Fruit fly (Drosophila melanogaster) whole organism, prepupa: ENCODE data around the gene SamDC.

ENCODE experiments used
- Blimp-1 ChIP-seq: fragments of 200-800 bp; sonication (Bioruptor generic); optimal IDR thresholded peaks from 3 replicates; lab custom pipeline; 2017; ENCODE audit warnings: missing biosample characterization, missing genetic modification characterization, mild to moderate bottlenecking, moderate library complexity, missing genetic modification reagents
- CG10631 ChIP-seq: fragments of 200-800 bp; sonication (Bioruptor generic); optimal IDR thresholded peaks from 2 replicates; lab custom pipeline; 2016; ENCODE audit warnings: missing biosample characterization, missing genetic modification characterization
- CG10669 ChIP-seq: fragments of 200-800 bp; sonication (Bioruptor generic); optimal IDR thresholded peaks from 3 replicates; lab custom pipeline; 2018; ENCODE audit warnings: missing biosample characterization, mild to moderate bottlenecking, missing genetic modification characterization, moderate library complexity
- CG11294 ChIP-seq: fragments of 200-800 bp; sonication (Bioruptor generic); IDR thresholded peaks from 2 replicates; pipeline ENCODE4 v1.3.6; 2022; ENCODE audit warnings: missing biosample characterization, missing genetic modification characterization
- CG11762 ChIP-seq: fragments of 200-800 bp; sonication (Bioruptor generic); optimal IDR thresholded peaks from 3 replicates; lab custom pipeline; 2016; ENCODE audit warnings: missing biosample characterization, missing genetic modification characterization; ENCODE audit not compliant: insufficient read depth
- CG11902 ChIP-seq: fragments of 200-800 bp; sonication (Bioruptor generic); optimal IDR thresholded peaks from 3 replicates; lab custom pipeline; 2016; ENCODE audit warnings: missing biosample characterization, missing genetic modification characterization
- CG15336 ChIP-seq: fragments of 200-800 bp; sonication (Bioruptor generic); IDR thresholded peaks from 2 replicates; pipeline ENCODE4 v1.3.6; 2022; ENCODE audit warnings: missing biosample characterization, missing genetic modification characterization
- CG16779 ChIP-seq: fragments of 200-800 bp; sonication (Bioruptor generic); optimal IDR thresholded peaks from 3 replicates; lab custom pipeline; 2017; ENCODE audit warnings: missing biosample characterization, mild to moderate bottlenecking, missing genetic modification characterization
- CG3032 ChIP-seq: fragments of 200-800 bp; optimal IDR thresholded peaks from 2 replicates; lab custom pipeline; 2019; ENCODE audit warnings: missing biosample characterization, mild to moderate bottlenecking, missing genetic modification characterization, moderate library complexity
- CG31627 ChIP-seq: fragments of 200-800 bp; sonication (Bioruptor generic); optimal IDR thresholded peaks from 3 replicates; lab custom pipeline; 2016; ENCODE audit warnings: missing biosample characterization, missing genetic modification characterization
- CG32006 ChIP-seq: fragments of 200-800 bp; sonication (Bioruptor generic); optimal IDR thresholded peaks from 3 replicates; lab custom pipeline; 2017; ENCODE audit warnings: missing biosample characterization, mild to moderate bottlenecking, missing genetic modification characterization
- CG34406 ChIP-seq: fragments of 200-800 bp; sonication (Bioruptor generic); optimal IDR thresholded peaks from 3 replicates; lab custom pipeline; 2016; ENCODE audit warnings: missing biosample characterization, missing genetic modification characterization
- CG3919 ChIP-seq: fragments of 200-800 bp; sonication (Bioruptor generic); optimal IDR thresholded peaks from 3 replicates; lab custom pipeline; 2016; ENCODE audit warnings: missing biosample characterization, missing genetic modification characterization
- CG6163 ChIP-seq: fragments of 200-800 bp; sonication (Bioruptor generic); IDR thresholded peaks from 3 replicates; pipeline ENCODE4 v1.3.6; 2022; ENCODE audit warnings: missing biosample characterization, missing genetic modification characterization
- CG6276 ChIP-seq: fragments of 200-800 bp; sonication (Bioruptor generic); optimal IDR thresholded peaks from 2 replicates; lab custom pipeline; 2017; ENCODE audit warnings: missing biosample characterization, mild to moderate bottlenecking, missing genetic modification characterization
- CG6792 ChIP-seq: fragments of 200-800 bp; sonication (Bioruptor generic); optimal IDR thresholded peaks from 3 replicates; lab custom pipeline; 2016; ENCODE audit warnings: missing biosample characterization, missing genetic modification characterization
- CG6808 ChIP-seq: fragments of 200-800 bp; sonication (Bioruptor generic); optimal IDR thresholded peaks from 3 replicates; lab custom pipeline; 2017; ENCODE audit warnings: missing biosample characterization, missing genetic modification characterization, mild to moderate bottlenecking, moderate library complexity, missing genetic modification reagents
- CG7368 ChIP-seq: fragments of 200-800 bp; sonication (Bioruptor generic); optimal IDR thresholded peaks from 3 replicates; lab custom pipeline; 2016; ENCODE audit warnings: missing biosample characterization, missing genetic modification characterization
- CG8319 ChIP-seq: fragments of 200-800 bp; sonication (Bioruptor generic); optimal IDR thresholded peaks from 3 replicates; lab custom pipeline; 2016; ENCODE audit warnings: missing biosample characterization, missing genetic modification characterization
- CG8632 ChIP-seq: fragments of 200-800 bp; sonication (Bioruptor generic); optimal IDR thresholded peaks from 3 replicates; lab custom pipeline; 2016; ENCODE audit warnings: missing biosample characterization, missing genetic modification characterization
- Eip75B ChIP-seq: fragments of 200-800 bp; sonication (Bioruptor generic); optimal IDR thresholded peaks from 3 replicates; lab custom pipeline; 2016; ENCODE audit warnings: missing biosample characterization, missing genetic modification characterization
- Eip78C ChIP-seq: fragments of 200-800 bp; sonication (Bioruptor generic); peaks from one replicate; lab custom pipeline; 2016; ENCODE audit warnings: missing biosample characterization, missing genetic modification characterization
- Eip93F ChIP-seq: fragments of 200-800 bp; sonication (Bioruptor generic); optimal IDR thresholded peaks from 2 replicates; lab custom pipeline; 2016; ENCODE audit warnings: missing biosample characterization, mild to moderate bottlenecking, missing genetic modification characterization
- Ets96B ChIP-seq: fragments of 200-800 bp; optimal IDR thresholded peaks from 2 replicates; lab custom pipeline; 2019; ENCODE audit warnings: missing biosample characterization, mild to moderate bottlenecking, missing genetic modification characterization, moderate library complexity
- Gug ChIP-seq: fragments of 200-800 bp; sonication (Bioruptor generic); IDR thresholded peaks from 2 replicates; pipeline ENCODE4 v1.3.6; 2022; ENCODE audit warnings: missing biosample characterization, missing genetic modification characterization
- Hr4 ChIP-seq: fragments of 200-800 bp; sonication (Bioruptor generic); optimal IDR thresholded peaks from 3 replicates; lab custom pipeline; 2016; ENCODE audit warnings: missing biosample characterization, missing genetic modification characterization
- Lpt ChIP-seq: fragments of 200-800 bp; sonication (Bioruptor generic); optimal IDR thresholded peaks from 3 replicates; lab custom pipeline; 2016; ENCODE audit warnings: missing biosample characterization, missing genetic modification characterization
- Met ChIP-seq: fragments of 200-800 bp; sonication (Bioruptor generic); optimal IDR thresholded peaks from 3 replicates; lab custom pipeline; 2016; ENCODE audit warnings: missing biosample characterization, missing genetic modification characterization
- OdsH ChIP-seq: fragments of 200-800 bp; sonication (Bioruptor generic); optimal IDR thresholded peaks from 3 replicates; lab custom pipeline; 2016; ENCODE audit warnings: missing biosample characterization, missing genetic modification characterization
- Smox ChIP-seq: fragments of 200-800 bp; sonication (Bioruptor generic); optimal IDR thresholded peaks from 3 replicates; lab custom pipeline; 2016; ENCODE audit warnings: missing biosample characterization, missing genetic modification characterization
- Sox102F ChIP-seq: fragments of 200-800 bp; sonication (Bioruptor generic); optimal IDR thresholded peaks from 2 replicates; lab custom pipeline; 2016; ENCODE audit warnings: missing biosample characterization, mild to moderate bottlenecking, missing genetic modification characterization
- Sox14 ChIP-seq: fragments of 200-800 bp; sonication (Bioruptor generic); optimal IDR thresholded peaks from 3 replicates; lab custom pipeline; 2016; ENCODE audit warnings: missing biosample characterization, missing genetic modification characterization
- Sox15 ChIP-seq: fragments of 200-800 bp; sonication (Bioruptor generic); optimal IDR thresholded peaks from 3 replicates; lab custom pipeline; 2016; ENCODE audit warnings: missing biosample characterization, missing genetic modification characterization
- achi ChIP-seq: fragments of 200-800 bp; sonication (Bioruptor generic); optimal IDR thresholded peaks from 3 replicates; lab custom pipeline; 2016; ENCODE audit warnings: missing biosample characterization, missing genetic modification characterization
- cyc ChIP-seq: fragments of 200-800 bp; sonication (Bioruptor generic); optimal IDR thresholded peaks from 3 replicates; lab custom pipeline; 2016; ENCODE audit warnings: missing biosample characterization, missing genetic modification characterization
- dac ChIP-seq: fragments of 200-800 bp; sonication (Bioruptor generic); optimal IDR thresholded peaks from 2 replicates; lab custom pipeline; 2017; ENCODE audit warnings: missing biosample characterization, mild to moderate bottlenecking, missing genetic modification characterization
- dsx ChIP-seq: fragments of 200-800 bp; optimal IDR thresholded peaks from 3 replicates; lab custom pipeline; 2019; ENCODE audit warnings: missing biosample characterization, mild to moderate bottlenecking, missing genetic modification characterization, moderate library complexity; ENCODE audit not compliant: poor library complexity, severe bottlenecking
- esn ChIP-seq: fragments of 200-800 bp; sonication (Bioruptor generic); optimal IDR thresholded peaks from 2 replicates; lab custom pipeline; 2016; ENCODE audit warnings: missing biosample characterization, mild to moderate bottlenecking, missing genetic modification characterization, moderate library complexity
- fd59A ChIP-seq: fragments of 200-800 bp; sonication (Bioruptor generic); optimal IDR thresholded peaks from 2 replicates; lab custom pipeline; 2017; ENCODE audit warnings: missing biosample characterization, mild to moderate bottlenecking, missing genetic modification characterization, missing genetic modification reagents
- lz ChIP-seq: fragments of 200-800 bp; sonication (Bioruptor generic); optimal IDR thresholded peaks from 3 replicates; lab custom pipeline; 2016; ENCODE audit warnings: missing biosample characterization, missing genetic modification characterization
- net ChIP-seq: fragments of 200-800 bp; sonication (Bioruptor generic); optimal IDR thresholded peaks from 3 replicates; lab custom pipeline; 2016; ENCODE audit warnings: missing biosample characterization, missing genetic modification characterization
- pdm3 ChIP-seq: fragments of 200-800 bp; sonication (Bioruptor generic); optimal IDR thresholded peaks from 3 replicates; lab custom pipeline; 2016; ENCODE audit warnings: missing biosample characterization, missing genetic modification characterization
- salr ChIP-seq, 2 experiments: fragments of 200-800 bp; sonication (Bioruptor generic); optimal IDR thresholded peaks; 3 replicates each; lab custom pipeline; 2016 to 2018; ENCODE audit warnings: missing biosample characterization in 2 of 2, missing genetic modification characterization in 2 of 2, mild to moderate bottlenecking in 1 of 2
- spab ChIP-seq: fragments of 200-800 bp; sonication (Bioruptor generic); optimal IDR thresholded peaks from 2 replicates; lab custom pipeline; 2017; ENCODE audit warnings: missing biosample characterization, mild to moderate bottlenecking, missing genetic modification characterization, missing genetic modification reagents
- ss ChIP-seq, 2 experiments: fragments of 200-800 bp; sonication (Bioruptor generic); optimal IDR thresholded peaks; 2 replicates in 1 of 2; 3 replicates in 1 of 2; lab custom pipeline; 2017 to 2018; ENCODE audit warnings: mild to moderate bottlenecking in 2 of 2, missing biosample characterization in 2 of 2, missing genetic modification characterization in 2 of 2, moderate library complexity in 1 of 2
- svp ChIP-seq: fragments of 200-800 bp; sonication (Bioruptor generic); peaks from one replicate; lab custom pipeline; 2016; ENCODE audit warnings: missing biosample characterization, missing genetic modification characterization
- topi ChIP-seq: fragments of 200-800 bp; sonication (Bioruptor generic); optimal IDR thresholded peaks from 3 replicates; lab custom pipeline; 2016; ENCODE audit warnings: missing biosample characterization, missing genetic modification characterization
- vri ChIP-seq: fragments of 200-800 bp; sonication (Bioruptor generic); optimal IDR thresholded peaks from 3 replicates; lab custom pipeline; 2016; ENCODE audit warnings: missing biosample characterization, mild to moderate bottlenecking, missing genetic modification characterization

The SamDC gene

DNA sequence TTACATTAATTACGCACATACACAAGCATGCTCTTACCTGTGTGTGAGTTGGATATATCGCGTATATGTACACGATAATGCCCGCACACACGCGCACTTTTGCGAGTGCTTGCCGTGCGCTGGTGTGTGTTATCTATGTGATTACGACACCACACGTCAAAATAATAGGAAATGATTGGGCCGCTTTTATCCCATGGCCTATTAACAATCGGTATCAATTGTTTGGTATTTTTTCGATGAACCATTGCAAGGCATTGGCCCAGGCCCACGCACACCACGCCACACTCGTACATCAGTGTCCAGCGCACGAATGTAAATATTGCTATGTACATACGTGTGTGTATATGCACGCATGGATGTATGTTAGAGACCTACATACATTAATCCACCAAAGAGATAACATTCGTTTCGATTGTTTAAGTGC lies 4.4 kb upstream of the SamDC start (continued):
- TF ChIP-seq svp (GFP tag; lab: Kevin White, UChicago), result peak; percentile 73
- peak; percentile 14 for TF ChIP-seq pdm3
- peak; percentile 2 for TF ChIP-seq Lpt (GFP tag; lab: Kevin White, UChicago)
- no peak for TF ChIP-seq Gug (GFP tag; lab: Robert Waterston, UW)
- TF ChIP-seq CG34406, result no peak
- TF ChIP-seq CG8319 (GFP tag; lab: Kevin White, UChicago), result no peak
- TF ChIP-seq OdsH, result no peak
- TF ChIP-seq CG3919 (GFP tag; lab: Kevin White, UChicago), result no peak
- peak; percentile 32 for TF ChIP-seq achi (GFP tag; lab: Kevin White, UChicago)
- TF ChIP-seq Hr4 (GFP tag; lab: Kevin White, UChicago), result peak; percentile 24
- no peak for TF ChIP-seq CG11294 (GFP tag; lab: Robert Waterston, UW)
- no peak for TF ChIP-seq CG3032 (tag; lab: Kevin White, UChicago)
- TF ChIP-seq CG6163 (GFP tag; lab: Robert Waterston, UW), result no peak
- TF ChIP-seq dac (GFP tag; lab: Kevin White, UChicago), result no peak
- TF ChIP-seq CG31627 (GFP tag; lab: Kevin White, UChicago), result no peak
- TF ChIP-seq CG11902 (GFP tag; lab: Kevin White, UChicago), result no peak
- TF ChIP-seq topi, result peak; percentile 17
- TF ChIP-seq CG7368 (GFP tag; lab: Kevin White, UChicago), result no peak
- TF ChIP-seq Sox14, result peak; percentile 66
- peak; percentile 85 for TF ChIP-seq Eip78C
- TF ChIP-seq CG15336 (GFP tag; lab: Robert Waterston, UW), result peak; percentile 66
- TF ChIP-seq ss (GFP tag; optimal IDR thresholded peaks at IDR 0.05; lab: Kevin White, UChicago), result peak in 1 of 2 experiments; percentile 81
- no peak for TF ChIP-seq Sox102F (GFP tag; lab: Kevin White, UChicago)
- TF ChIP-seq esn (GFP tag; lab: Kevin White, UChicago), result peak; percentile 67
- TF ChIP-seq fd59A (GFP tag; lab: Kevin White, UChicago), result no peak
- TF ChIP-seq CG11762, result no peak
- TF ChIP-seq salr (GFP tag; optimal IDR thresholded peaks at IDR 0.05; lab: Kevin White, UChicago), result no peak
- no peak for TF ChIP-seq CG32006
- TF ChIP-seq spab (GFP tag; lab: Kevin White, UChicago), result no peak
- TF ChIP-seq Blimp-1 (GFP tag; lab: Kevin White, UChicago), result no peak
- TF ChIP-seq net (GFP tag; lab: Kevin White, UChicago), result no peak
- TF ChIP-seq CG6276 (GFP tag; lab: Kevin White, UChicago), result no peak
- TF ChIP-seq CG10669, result peak; percentile 33
- TF ChIP-seq cyc (GFP tag; lab: Kevin White, UChicago), result no peak

DNA sequence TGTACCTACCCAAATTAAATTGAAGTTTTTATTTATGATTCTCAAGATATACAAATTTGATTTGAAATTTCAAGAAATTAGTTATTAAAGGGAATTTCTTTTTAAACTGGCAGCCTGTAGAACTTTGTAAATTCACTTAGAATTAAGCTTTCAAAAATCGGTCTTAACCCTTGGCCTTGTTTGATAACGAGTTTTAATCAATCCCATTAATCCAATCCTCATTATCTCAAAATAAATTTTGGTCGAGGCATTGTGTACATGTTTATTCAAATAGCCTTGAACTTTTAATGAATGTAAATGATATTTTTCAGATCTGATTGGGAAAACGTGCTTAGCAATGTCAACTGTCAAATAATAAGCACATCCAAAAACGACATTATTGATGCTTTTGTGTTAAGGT lies 584 bp downstream of the SamDC start:
- peak; percentile 24 for TF ChIP-seq Eip78C
- TF ChIP-seq CG7368 (GFP tag; lab: Kevin White, UChicago), result no peak
- TF ChIP-seq Sox102F (GFP tag; lab: Kevin White, UChicago), result no peak
- no peak for TF ChIP-seq Sox15
- TF ChIP-seq Eip75B (GFP tag; lab: Kevin White, UChicago), result no peak
- peak; percentile 71 for TF ChIP-seq svp (GFP tag; lab: Kevin White, UChicago)

DNA sequence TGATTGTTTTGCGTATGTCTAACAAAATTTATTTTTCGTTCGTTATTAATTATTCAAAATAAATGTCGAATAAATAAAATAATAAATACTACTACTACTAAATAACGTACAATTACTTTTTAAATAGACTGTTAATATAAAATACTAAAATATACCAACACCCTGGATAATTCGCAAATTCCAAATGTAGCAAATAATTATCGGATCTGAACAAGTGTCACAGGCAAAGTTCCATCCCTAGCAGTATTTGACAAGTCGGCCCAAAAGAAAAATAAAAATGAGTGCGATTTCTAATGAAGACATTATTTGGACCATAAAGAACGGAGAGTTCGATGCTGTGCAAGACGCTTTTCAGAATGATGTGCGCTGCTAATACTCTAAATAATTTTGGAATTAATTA lies 2.1 kb downstream of the SamDC start, which contains the start of gene CG31715:
Gene CG31715, plus strand, starts transcription at position 212 of the 400 bp plus-strand sequence.
- peak; percentile 26 for TF ChIP-seq Ets96B (tag; lab: Kevin White, UChicago)
- TF ChIP-seq CG8319 (GFP tag; lab: Kevin White, UChicago), result no peak
- TF ChIP-seq svp (GFP tag; lab: Kevin White, UChicago), result peak; percentile 58
- peak; percentile 50 for TF ChIP-seq Sox102F (GFP tag; lab: Kevin White, UChicago)
- peak; percentile 10 for TF ChIP-seq CG10631 (GFP tag; lab: Kevin White, UChicago)
- no peak for TF ChIP-seq CG11762
- peak; percentile 95 for TF ChIP-seq achi (GFP tag; lab: Kevin White, UChicago)
- TF ChIP-seq vri (GFP tag; lab: Kevin White, UChicago), result peak; percentile 35
- no peak for TF ChIP-seq lz (GFP tag; lab: Kevin White, UChicago)
- no peak for TF ChIP-seq net (GFP tag; lab: Kevin White, UChicago)
- no peak for TF ChIP-seq CG6792 (GFP tag; lab: Kevin White, UChicago)
- no peak for TF ChIP-seq CG6808 (GFP tag; lab: Kevin White, UChicago)
- TF ChIP-seq dsx, result peak; percentile 27
- TF ChIP-seq CG11902 (GFP tag; lab: Kevin White, UChicago), result no peak
- peak; percentile 25 for TF ChIP-seq CG8632
- no peak for TF ChIP-seq CG16779
- no peak for TF ChIP-seq Smox (GFP tag; lab: Kevin White, UChicago)
- no peak for TF ChIP-seq OdsH
- no peak for TF ChIP-seq CG7368 (GFP tag; lab: Kevin White, UChicago)
- TF ChIP-seq Met (GFP tag; lab: Kevin White, UChicago), result peak; percentile 13
- TF ChIP-seq Lpt (GFP tag; lab: Kevin White, UChicago), result no peak
- no peak; the same call in 1 of the 2 replicates for TF ChIP-seq CG15336 (GFP tag; lab: Robert Waterston, UW)
- TF ChIP-seq Eip93F, result peak; percentile 17
- no peak for TF ChIP-seq Gug (GFP tag; lab: Robert Waterston, UW)
